Worm (Caenorhabditis elegans) whole organism, mixed stage, embryonic: Measurements from ENCODE around the gene M7.8.

Experiments
- M03D4.4 ChIP-seq: sonication (generic microtip); optimal IDR thresholded peaks from 2 replicates; lab custom pipeline; 2017; ENCODE audit warnings: mild to moderate bottlenecking, missing genetic modification characterization, missing compliant biosample characterization
- bed-3 ChIP-seq: fragments of 200-800 bp; sonication (Bioruptor generic); optimal IDR thresholded peaks from 3 replicates; lab custom pipeline; 2018; ENCODE audit warnings: mild to moderate bottlenecking, missing genetic modification characterization, moderate library complexity, missing compliant biosample characterization
- blmp-1 ChIP-seq: fragments of 150-350 bp; optimal IDR thresholded peaks from 2 replicates; lab custom pipeline; 2014; ENCODE audit warnings: missing biosample characterization, missing genetic modification characterization
- ceh-39 ChIP-seq: fragments of 150-350 bp; optimal IDR thresholded peaks from 2 replicates; lab custom pipeline; 2014; ENCODE audit warnings: missing biosample characterization, missing genetic modification characterization
- ceh-43 ChIP-seq: fragments of 200-800 bp; sonication (Bioruptor generic); optimal IDR thresholded peaks from 2 replicates; lab custom pipeline; 2018; ENCODE audit warnings: mild to moderate bottlenecking, missing genetic modification characterization, moderate library complexity, missing compliant biosample characterization
- ceh-83 ChIP-seq: fragments of 200-800 bp; sonication (Bioruptor generic); optimal IDR thresholded peaks from 2 replicates; lab custom pipeline; 2018; ENCODE audit warnings: mild to moderate bottlenecking, missing genetic modification characterization, missing compliant biosample characterization
- ces-1 ChIP-seq: fragments of 150-350 bp; optimal IDR thresholded peaks from 2 replicates; lab custom pipeline; 2014; ENCODE audit warnings: missing biosample characterization, missing genetic modification reagents, missing genetic modification characterization
- cnd-1 ChIP-seq: fragments of 200-800 bp; sonication (Bioruptor generic); optimal IDR thresholded peaks from 2 replicates; lab custom pipeline; 2018; ENCODE audit warnings: mild to moderate bottlenecking, missing genetic modification characterization, missing compliant biosample characterization
- drap-1 ChIP-seq: fragments of 200-800 bp; sonication (Bioruptor generic); optimal IDR thresholded peaks from 3 replicates; lab custom pipeline; 2018; ENCODE audit warnings: mild to moderate bottlenecking, missing genetic modification characterization, missing compliant biosample characterization
- elt-1 ChIP-seq: sonication (generic microtip); optimal IDR thresholded peaks from 2 replicates; lab custom pipeline; 2017; ENCODE audit warnings: missing genetic modification characterization, mild to moderate bottlenecking, missing compliant biosample characterization, antibody characterized with exemption, moderate library complexity, borderline replicate concordance; ENCODE audit not compliant: insufficient read depth
- elt-3 ChIP-seq: fragments of 150-350 bp; optimal IDR thresholded peaks from 2 replicates; lab custom pipeline; 2014; ENCODE audit warnings: missing biosample characterization, missing genetic modification characterization
- flh-1 ChIP-seq: fragments of 200-800 bp; sonication (Bioruptor generic); optimal IDR thresholded peaks from 2 replicates; lab custom pipeline; 2018; ENCODE audit warnings: mild to moderate bottlenecking, missing genetic modification characterization, moderate library complexity, missing compliant biosample characterization
- ham-2 ChIP-seq: fragments of 200-800 bp; sonication (Bioruptor generic); optimal IDR thresholded peaks from 2 replicates; lab custom pipeline; 2018; ENCODE audit warnings: mild to moderate bottlenecking, missing genetic modification characterization, missing compliant biosample characterization
- hlh-1 ChIP-seq: fragments of 150-350 bp; optimal IDR thresholded peaks from 2 replicates; lab custom pipeline; 2014; ENCODE audit warnings: missing biosample characterization, missing genetic modification reagents, missing genetic modification characterization
- lin-13 ChIP-seq: fragments of 150-350 bp; optimal IDR thresholded peaks from 2 replicates; lab custom pipeline; 2014; ENCODE audit warnings: missing biosample characterization, missing genetic modification characterization
- lin-32 ChIP-seq: fragments of 200-800 bp; sonication (Bioruptor generic); optimal IDR thresholded peaks from 2 replicates; lab custom pipeline; 2018; ENCODE audit warnings: mild to moderate bottlenecking, missing genetic modification characterization, missing compliant biosample characterization
- lsy-2 ChIP-seq: fragments of 150-350 bp; optimal IDR thresholded peaks from 2 replicates; lab custom pipeline; 2014; ENCODE audit warnings: missing biosample characterization, missing genetic modification characterization
- mab-5 ChIP-seq: fragments of 150-350 bp; optimal IDR thresholded peaks from 2 replicates; lab custom pipeline; 2014; ENCODE audit warnings: missing biosample characterization, missing genetic modification characterization
- mep-1 ChIP-seq: fragments of 150-350 bp; optimal IDR thresholded peaks from 2 replicates; lab custom pipeline; 2017; ENCODE audit warnings: missing biosample characterization, missing genetic modification reagents, missing genetic modification characterization, inconsistent platforms
- mls-2 ChIP-seq: sonication (generic microtip); optimal IDR thresholded peaks from 2 replicates; lab custom pipeline; 2016; ENCODE audit warnings: mild to moderate bottlenecking, missing genetic modification characterization, moderate library complexity, missing compliant biosample characterization
- nhr-12 ChIP-seq: fragments of 150-350 bp; optimal IDR thresholded peaks from 2 replicates; lab custom pipeline; 2014; ENCODE audit warnings: missing biosample characterization, missing genetic modification characterization
- nhr-2 ChIP-seq: fragments of 150-350 bp; optimal IDR thresholded peaks from 2 replicates; lab custom pipeline; 2014; ENCODE audit warnings: missing biosample characterization, missing genetic modification characterization
- nhr-237 ChIP-seq: fragments of 150-350 bp; optimal IDR thresholded peaks from 2 replicates; lab custom pipeline; 2014; ENCODE audit warnings: missing biosample characterization, missing genetic modification characterization
- nhr-28 ChIP-seq: fragments of 150-350 bp; optimal IDR thresholded peaks from 2 replicates; lab custom pipeline; 2014; ENCODE audit warnings: missing biosample characterization, missing genetic modification characterization
- nhr-76 ChIP-seq: sonication (generic microtip); optimal IDR thresholded peaks from 2 replicates; lab custom pipeline; 2017; ENCODE audit warnings: missing biosample characterization, missing genetic modification characterization
- pha-4 ChIP-seq: fragments of 150-350 bp; optimal IDR thresholded peaks from 2 replicates; lab custom pipeline; 2018; ENCODE audit warnings: missing biosample characterization, missing genetic modification reagents, missing genetic modification characterization
- sem-2 ChIP-seq: fragments of 200-800 bp; sonication (Bioruptor generic); optimal IDR thresholded peaks from 2 replicates; lab custom pipeline; 2018; ENCODE audit warnings: mild to moderate bottlenecking, missing genetic modification characterization, missing compliant biosample characterization
- snpc-4 ChIP-seq: fragments of 150-350 bp; optimal IDR thresholded peaks from 2 replicates; lab custom pipeline; 2014; ENCODE audit warnings: missing biosample characterization, missing genetic modification characterization
- sptf-1 ChIP-seq: sonication (generic microtip); optimal IDR thresholded peaks from 2 replicates; lab custom pipeline; 2017; ENCODE audit warnings: mild to moderate bottlenecking, missing genetic modification characterization, moderate library complexity, missing compliant biosample characterization
- tbx-8 ChIP-seq: fragments of 200-800 bp; sonication (Bioruptor generic); optimal IDR thresholded peaks from 2 replicates; lab custom pipeline; 2018; ENCODE audit warnings: mild to moderate bottlenecking, missing genetic modification characterization, moderate library complexity, missing compliant biosample characterization
- unc-120 ChIP-seq: sonication (generic microtip); optimal IDR thresholded peaks from 2 replicates; lab custom pipeline; 2017; ENCODE audit warnings: missing genetic modification characterization, missing compliant biosample characterization; ENCODE audit not compliant: poor library complexity, severe bottlenecking
- unc-39 ChIP-seq: fragments of 150-350 bp; optimal IDR thresholded peaks from 2 replicates; lab custom pipeline; 2014; ENCODE audit warnings: missing biosample characterization, missing genetic modification characterization
- unc-62 ChIP-seq: fragments of 150-350 bp; optimal IDR thresholded peaks from 2 replicates; lab custom pipeline; 2014; ENCODE audit warnings: missing biosample characterization, missing genetic modification reagents, missing genetic modification characterization
- zip-8 ChIP-seq: fragments of 150-350 bp; optimal IDR thresholded peaks from 2 replicates; lab custom pipeline; 2014; ENCODE audit warnings: missing biosample characterization, missing genetic modification characterization
- ztf-11 ChIP-seq: fragments of 150-350 bp; optimal IDR thresholded peaks from 2 replicates; lab custom pipeline; 2014; ENCODE audit warnings: missing biosample characterization, missing genetic modification characterization

M7.8 gene

DNA sequence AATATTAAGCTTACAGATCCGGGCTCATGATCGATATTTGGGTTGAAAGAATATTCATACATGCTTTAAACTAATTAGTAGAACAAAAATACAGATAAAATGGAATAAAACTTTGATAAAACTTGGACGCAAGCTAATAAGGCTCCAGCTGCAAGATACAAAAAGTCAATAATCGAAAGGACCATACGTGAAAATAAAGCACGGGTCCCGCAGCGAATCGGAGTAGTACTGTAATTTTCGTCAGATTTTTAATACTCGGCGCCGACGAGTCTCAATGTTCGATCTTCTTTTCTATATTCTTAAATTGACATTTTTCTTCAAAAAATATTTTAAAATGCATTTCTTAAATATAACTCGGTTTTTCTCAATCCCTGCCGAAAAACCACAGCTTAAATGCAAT, 29.8 kb upstream of the M7.8 start, which contains the start of gene spo-11:
Gene spo-11 (minus strand): TSS at position 189 of the 400 bp plus-strand sequence.
- TF ChIP-seq M03D4.4 (tag; lab: Kevin White, UChicago) (no peak), mab-5 (tag; lab: Kevin White, UChicago) (no peak)

DNA sequence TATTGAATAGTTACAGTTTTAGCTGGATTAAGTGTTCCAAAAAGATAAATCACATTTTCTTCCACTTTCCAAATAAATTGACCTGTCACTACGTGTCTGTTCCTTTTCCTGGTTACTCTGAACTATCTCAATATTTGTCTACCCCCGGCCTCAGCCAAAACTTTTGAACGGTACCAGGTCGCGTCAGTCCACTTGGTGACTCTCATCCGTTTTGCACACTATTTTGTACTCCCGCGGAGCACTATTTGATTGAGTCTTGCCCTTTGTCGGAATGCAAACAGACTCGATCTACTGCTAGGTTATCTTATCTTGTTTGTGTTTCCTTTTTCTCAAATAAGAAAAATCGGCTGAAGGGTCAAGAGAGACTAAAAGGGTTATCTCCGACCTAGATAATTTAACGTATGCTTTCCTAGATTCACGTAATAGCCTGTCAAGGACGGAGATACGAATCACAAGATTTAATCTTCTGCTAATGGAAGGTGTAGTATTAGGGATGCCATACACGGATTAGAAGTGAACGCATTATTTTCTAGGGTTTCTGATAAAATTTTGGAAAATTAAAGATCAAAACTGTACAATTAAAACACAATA, 25.2 kb upstream of the M7.8 start:
- no peak for TF ChIP-seq nhr-237 (tag; lab: Kevin White, UChicago)
- no peak for TF ChIP-seq cnd-1
- TF ChIP-seq nhr-28 (tag; lab: Kevin White, UChicago) = no peak
- TF ChIP-seq M03D4.4 (tag; lab: Kevin White, UChicago) = no peak
- TF ChIP-seq nhr-2 (tag; lab: Kevin White, UChicago) = peak; percentile 50
- peak; percentile 10 for TF ChIP-seq pha-4
- no peak for TF ChIP-seq unc-39
- peak; percentile 95 for TF ChIP-seq elt-1
- TF ChIP-seq hlh-1 (tag; lab: Kevin White, UChicago) = no peak
- no peak for TF ChIP-seq sptf-1 (tag; lab: Kevin White, UChicago)
- TF ChIP-seq drap-1 (GFP tag; lab: Kevin White, UChicago) = no peak
- peak; percentile 74 for TF ChIP-seq ham-2 (GFP tag; lab: Kevin White, UChicago)

DNA sequence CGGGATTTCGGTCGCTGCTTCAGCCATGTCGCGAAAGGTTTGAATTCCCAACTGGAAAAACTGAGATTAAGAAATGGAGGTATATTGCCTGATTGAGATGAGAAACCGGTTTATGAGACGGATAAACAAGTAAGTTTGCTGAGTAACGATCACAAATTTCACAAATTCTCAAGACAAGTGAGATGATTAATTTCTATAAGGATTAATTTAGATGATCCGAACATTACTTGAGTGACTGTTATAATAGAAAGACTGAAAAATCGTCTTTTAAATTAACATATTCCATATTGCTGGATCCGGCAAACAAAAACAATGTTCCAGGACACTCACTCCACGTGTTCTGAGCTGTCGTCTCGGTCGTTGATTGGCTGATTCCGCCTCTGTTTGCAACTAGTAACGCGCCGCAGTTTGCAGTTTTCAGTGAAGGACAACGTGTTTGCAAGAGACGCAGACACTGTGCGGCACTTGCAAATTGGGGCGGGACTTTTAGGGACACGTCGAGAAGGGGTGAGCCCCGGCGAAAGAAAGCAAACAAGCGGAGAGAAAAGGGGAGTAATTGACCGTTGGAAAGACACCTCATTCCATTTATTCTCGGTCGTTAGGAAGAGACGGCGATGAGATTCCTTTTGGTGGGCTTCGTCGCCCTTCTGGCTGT, 24.1 kb upstream of the M7.8 start, which contains the start of the genes imp-2 and enpl-1:
Gene imp-2 (minus strand): TSS at position 51 of the 655 bp plus-strand sequence.
Gene enpl-1 (plus strand): TSS at position 462 of the 655 bp plus-strand sequence.
- TF ChIP-seq mab-5 (tag; lab: Kevin White, UChicago) (no peak), unc-62 (GFP tag; lab: Kevin White, UChicago) (peak; percentile 31), ceh-43 (GFP tag; lab: Kevin White, UChicago) (peak; percentile 38), nhr-12 (tag; lab: Kevin White, UChicago) (no peak), pha-4 (peak; percentile 73), blmp-1 (tag; lab: Kevin White, UChicago) (no peak), sem-2 (GFP tag; lab: Kevin White, UChicago) (no peak), unc-120 (tag; lab: Kevin White, UChicago) (peak; percentile 98), nhr-28 (tag; lab: Kevin White, UChicago) (no peak), ceh-39 (tag; lab: Kevin White, UChicago) (peak; percentile 85), lin-32 (GFP tag; lab: Kevin White, UChicago) (no peak), ztf-11 (peak; percentile 18), ces-1 (GFP tag; lab: Kevin White, UChicago) (peak; percentile 88), lsy-2 (tag; lab: Kevin White, UChicago) (peak; percentile 87), nhr-76 (tag; lab: Kevin White, UChicago) (no peak), lin-13 (tag; lab: Kevin White, UChicago) (peak; percentile 88), mls-2 (tag; lab: Kevin White, UChicago) (peak; percentile 74), tbx-8 (no peak), drap-1 (GFP tag; lab: Kevin White, UChicago) (peak; percentile 60), mep-1 (peak; percentile 93), sptf-1 (tag; lab: Kevin White, UChicago) (peak; percentile 79), hlh-1 (tag; lab: Kevin White, UChicago) (peak; percentile 60), unc-39 (no peak), nhr-2 (tag; lab: Kevin White, UChicago) (peak; percentile 57), elt-3 (no peak), ham-2 (GFP tag; lab: Kevin White, UChicago) (peak; percentile 79), M03D4.4 (tag; lab: Kevin White, UChicago) (peak; percentile 62), cnd-1 (peak; percentile 58), elt-1 (no peak), nhr-237 (tag; lab: Kevin White, UChicago) (peak; percentile 50), zip-8 (no peak), flh-1 (GFP tag; lab: Kevin White, UChicago) (no peak), bed-3 (GFP tag; lab: Kevin White, UChicago) (no peak), snpc-4 (tag; lab: Kevin White, UChicago) (no peak), ceh-83 (GFP tag; lab: Kevin White, UChicago) (no peak)
